Fruit fly (Drosophila melanogaster) whole organism, embryonic: ENCODE results near the gene Prx3.

ENCODE experiments used
- Atf3 ChIP-seq: fragments of 200-800 bp; sonication (Bioruptor generic); optimal IDR thresholded peaks from 3 replicates; lab custom pipeline; 2016; ENCODE audit warnings: missing biosample characterization, missing genetic modification characterization
- Blimp-1 ChIP-seq: fragments of 200-800 bp; sonication (Bioruptor generic); optimal IDR thresholded peaks from 3 replicates; lab custom pipeline; 2018; ENCODE audit warnings: missing biosample characterization, missing genetic modification characterization, mild to moderate bottlenecking, moderate library complexity, missing genetic modification reagents
- CG12659 ChIP-seq: fragments of 200-800 bp; sonication (Bioruptor generic); optimal IDR thresholded peaks from 3 replicates; lab custom pipeline; 2017; ENCODE audit warnings: mild to moderate bottlenecking, missing biosample characterization, missing genetic modification reagents, missing genetic modification characterization
- CG12744 ChIP-seq: fragments of 200-800 bp; sonication (Bioruptor generic); optimal IDR thresholded peaks from 2 replicates; lab custom pipeline; 2016; ENCODE audit warnings: missing biosample characterization, missing genetic modification characterization
- CG13894 ChIP-seq: fragments of 200-800 bp; sonication (Bioruptor generic); optimal IDR thresholded peaks from 3 replicates; lab custom pipeline; 2018; ENCODE audit warnings: missing biosample characterization, mild to moderate bottlenecking, missing genetic modification characterization, moderate library complexity
- CG14667 ChIP-seq: fragments of 200-800 bp; sonication (Bioruptor generic); IDR thresholded peaks from 2 replicates; pipeline ENCODE4 v1.3.6; 2022; ENCODE audit warnings: missing biosample characterization, missing genetic modification characterization
- CG15696 ChIP-seq: fragments of 200-800 bp; sonication (Bioruptor generic); optimal IDR thresholded peaks from 2 replicates; lab custom pipeline; 2019; ENCODE audit warnings: missing biosample characterization, mild to moderate bottlenecking, missing genetic modification characterization, moderate library complexity
- CG1602 ChIP-seq: fragments of 200-800 bp; sonication (Bioruptor generic); optimal IDR thresholded peaks from 3 replicates; lab custom pipeline; 2016; ENCODE audit warnings: missing biosample characterization, missing genetic modification characterization
- CG17829 ChIP-seq: fragments of 200-800 bp; optimal IDR thresholded peaks from 2 replicates; lab custom pipeline; 2019; ENCODE audit warnings: missing biosample characterization, mild to moderate bottlenecking, missing genetic modification characterization, moderate library complexity
- CG18476 ChIP-seq: fragments of 200-800 bp; sonication (Bioruptor generic); optimal IDR thresholded peaks from 2 replicates; lab custom pipeline; 2016; ENCODE audit warnings: missing biosample characterization, mild to moderate bottlenecking, missing genetic modification characterization
- CG18599 ChIP-seq: fragments of 200-800 bp; sonication (Bioruptor generic); optimal IDR thresholded peaks from 3 replicates; lab custom pipeline; 2017; ENCODE audit warnings: missing biosample characterization, missing genetic modification characterization, mild to moderate bottlenecking, moderate library complexity, missing genetic modification reagents
- CG2120 ChIP-seq: fragments of 200-800 bp; sonication (Bioruptor generic); optimal IDR thresholded peaks from 3 replicates; lab custom pipeline; 2016; ENCODE audit warnings: missing biosample characterization, missing genetic modification characterization
- CG3065 ChIP-seq: fragments of 200-800 bp; sonication (Bioruptor generic); optimal IDR thresholded peaks from 2 replicates; lab custom pipeline; 2016; ENCODE audit warnings: missing biosample characterization, missing genetic modification characterization
- CG43689 ChIP-seq: fragments of 200-800 bp; sonication (Bioruptor generic); IDR thresholded peaks from 2 replicates; pipeline ENCODE4 v1.3.6; 2022; ENCODE audit warnings: missing biosample characterization, missing genetic modification characterization
- CG4424 ChIP-seq: fragments of 200-800 bp; sonication (Bioruptor generic); optimal IDR thresholded peaks from 3 replicates; lab custom pipeline; 2016; ENCODE audit warnings: missing biosample characterization, missing genetic modification characterization
- CG4820 ChIP-seq: fragments of 200-800 bp; sonication (Bioruptor generic); optimal IDR thresholded peaks from 3 replicates; lab custom pipeline; 2016; ENCODE audit warnings: missing biosample characterization, missing genetic modification characterization
- CG8944 ChIP-seq: fragments of 200-800 bp; sonication (Bioruptor generic); optimal IDR thresholded peaks from 3 replicates; lab custom pipeline; 2016; ENCODE audit warnings: missing biosample characterization, missing genetic modification characterization
- CG9817 ChIP-seq: fragments of 200-800 bp; sonication (Bioruptor generic); optimal IDR thresholded peaks from 2 replicates; lab custom pipeline; 2018; ENCODE audit warnings: missing biosample characterization, mild to moderate bottlenecking, missing genetic modification characterization, moderate library complexity
- CG9876 ChIP-seq: fragments of 200-800 bp; sonication (Bioruptor generic); optimal IDR thresholded peaks from 2 replicates; lab custom pipeline; 2016; ENCODE audit warnings: missing biosample characterization, missing genetic modification characterization
- Dek ChIP-seq: fragments of 200-800 bp; sonication (Bioruptor generic); optimal IDR thresholded peaks from 3 replicates; lab custom pipeline; 2019; ENCODE audit warnings: missing biosample characterization, mild to moderate bottlenecking, missing genetic modification characterization, moderate library complexity
- Ets65A ChIP-seq: fragments of 200-800 bp; sonication (Bioruptor generic); peaks from one replicate; lab custom pipeline; 2016; ENCODE audit warnings: missing biosample characterization, missing genetic modification characterization
- HmgZ ChIP-seq: fragments of 200-800 bp; sonication (Bioruptor generic); optimal IDR thresholded peaks from 2 replicates; lab custom pipeline; 2018; ENCODE audit warnings: missing biosample characterization, mild to moderate bottlenecking, missing genetic modification characterization
- Mad ChIP-seq: fragments of 200-800 bp; sonication (Bioruptor generic); optimal IDR thresholded peaks from 2 replicates; lab custom pipeline; 2016; ENCODE audit warnings: missing biosample characterization, missing genetic modification characterization
- Nf-YB ChIP-seq: fragments of 200-800 bp; sonication (Bioruptor generic); optimal IDR thresholded peaks from 3 replicates; lab custom pipeline; 2019; ENCODE audit warnings: missing biosample characterization, mild to moderate bottlenecking, missing genetic modification characterization, moderate library complexity
- Rx ChIP-seq: fragments of 200-800 bp; sonication (Bioruptor generic); IDR thresholded peaks from 2 replicates; pipeline ENCODE4 v1.3.6; 2022; ENCODE audit warnings: missing biosample characterization, missing genetic modification characterization
- Spps ChIP-seq: fragments of 200-800 bp; sonication (Bioruptor generic); optimal IDR thresholded peaks from 2 replicates; lab custom pipeline; 2018; ENCODE audit warnings: missing biosample characterization, mild to moderate bottlenecking, missing genetic modification characterization
- Taf1 ChIP-seq: fragments of 200-800 bp; sonication (Bioruptor generic); IDR thresholded peaks from 2 replicates; pipeline ENCODE4 v1.3.6; 2022; ENCODE audit warnings: missing biosample characterization, missing genetic modification characterization
- Xbp1 ChIP-seq: fragments of 200-800 bp; sonication (Bioruptor generic); optimal IDR thresholded peaks from 3 replicates; lab custom pipeline; 2016; ENCODE audit warnings: missing biosample characterization, mild to moderate bottlenecking, missing genetic modification characterization
- Xrp1 ChIP-seq: fragments of 200-800 bp; sonication (Bioruptor generic); IDR thresholded peaks from 2 replicates; pipeline ENCODE4 v1.3.6; 2022; ENCODE audit warnings: missing biosample characterization, missing genetic modification characterization
- az2 ChIP-seq: fragments of 200-800 bp; sonication (Bioruptor generic); optimal IDR thresholded peaks from 3 replicates; lab custom pipeline; 2016; ENCODE audit warnings: missing biosample characterization, missing genetic modification characterization
- bbx ChIP-seq: fragments of 200-800 bp; sonication (Bioruptor generic); IDR thresholded peaks from 2 replicates; pipeline ENCODE4 v1.3.6; 2022; ENCODE audit warnings: missing biosample characterization, missing genetic modification characterization; ENCODE audit not compliant: partially characterized antibody
- bsh ChIP-seq, 2 experiments: fragments of 200-800 bp; sonication (Bioruptor generic); optimal IDR thresholded peaks; 2 replicates each; lab custom pipeline; 2017 to 2018; ENCODE audit warnings: mild to moderate bottlenecking in 2 of 2, missing biosample characterization in 2 of 2, missing genetic modification characterization in 2 of 2, moderate library complexity in 1 of 2
- ci ChIP-seq: fragments of 200-800 bp; sonication (Bioruptor generic); IDR thresholded peaks from 3 replicates; pipeline ENCODE4 v1.3.6; 2022; ENCODE audit warnings: missing biosample characterization, missing genetic modification characterization
- cwo ChIP-seq: fragments of 200-800 bp; sonication (Bioruptor generic); optimal IDR thresholded peaks from 3 replicates; lab custom pipeline; 2017; ENCODE audit warnings: missing biosample characterization, missing genetic modification characterization, mild to moderate bottlenecking, moderate library complexity, missing genetic modification reagents
- dmrt11E ChIP-seq: fragments of 200-800 bp; sonication (Bioruptor generic); optimal IDR thresholded peaks from 3 replicates; lab custom pipeline; 2018; ENCODE audit warnings: missing biosample characterization, mild to moderate bottlenecking, missing genetic modification characterization, moderate library complexity
- ewg ChIP-seq: fragments of 200-800 bp; sonication (Bioruptor generic); optimal IDR thresholded peaks from 3 replicates; lab custom pipeline; 2017; ENCODE audit warnings: mild to moderate bottlenecking, missing biosample characterization, missing genetic modification reagents, missing genetic modification characterization
- fd96Cb ChIP-seq: fragments of 200-800 bp; sonication (Bioruptor generic); optimal IDR thresholded peaks from 2 replicates; lab custom pipeline; 2018; ENCODE audit warnings: missing biosample characterization, mild to moderate bottlenecking, missing genetic modification characterization, moderate library complexity
- her ChIP-seq: fragments of 200-800 bp; sonication (Bioruptor generic); optimal IDR thresholded peaks from 2 replicates; lab custom pipeline; 2016; ENCODE audit warnings: missing biosample characterization, missing genetic modification characterization
- nerfin-1 ChIP-seq: fragments of 200-800 bp; sonication (Bioruptor generic); optimal IDR thresholded peaks from 3 replicates; lab custom pipeline; 2019; ENCODE audit warnings: missing biosample characterization, mild to moderate bottlenecking, missing genetic modification characterization, moderate library complexity
- nmo ChIP-seq: fragments of 200-800 bp; sonication (Bioruptor generic); optimal IDR thresholded peaks from 2 replicates; lab custom pipeline; 2018; ENCODE audit warnings: missing biosample characterization, mild to moderate bottlenecking, missing genetic modification characterization, moderate library complexity
- pan ChIP-seq, 4 experiments: fragments of >200 bp in 3 of 4; fragments of 200-800 bp in 1 of 4; sonication (Bioruptor generic) in 1 of 4; optimal IDR thresholded peaks in 3 of 4; IDR thresholded peaks in 1 of 4; 2 replicates each; pipeline versions ENCODE4 v1.3.6 to Lab custom; 2017 to 2022; ENCODE audit warnings: missing biosample characterization in 2 of 4, missing genetic modification characterization in 2 of 4, mixed read lengths in 1 of 4
- phol ChIP-seq: fragments of 200-800 bp; sonication (Bioruptor generic); optimal IDR thresholded peaks from 3 replicates; lab custom pipeline; 2018; ENCODE audit warnings: missing biosample characterization, mild to moderate bottlenecking, missing genetic modification characterization, moderate library complexity
- sc ChIP-seq, 3 experiments: fragments of >200 bp in 2 of 3; fragments of 200-800 bp in 1 of 3; sonication (Bioruptor generic) in 1 of 3; optimal IDR thresholded peaks; 2 replicates in 2 of 3; 3 replicates in 1 of 3; lab custom pipeline; 2017; ENCODE audit warnings: mild to moderate bottlenecking in 1 of 3, missing biosample characterization in 1 of 3, missing genetic modification characterization in 1 of 3, missing genetic modification reagents in 1 of 3
- slbo ChIP-seq: fragments of 200-800 bp; sonication (Bioruptor generic); IDR thresholded peaks from 2 replicates; pipeline ENCODE4 v1.3.6; 2022; ENCODE audit warnings: missing biosample characterization, missing genetic modification characterization
- slp2 ChIP-seq: fragments of 200-800 bp; sonication (Bioruptor generic); optimal IDR thresholded peaks from 2 replicates; lab custom pipeline; 2016; ENCODE audit warnings: missing biosample characterization, missing genetic modification characterization
- sr ChIP-seq: fragments of 200-800 bp; sonication (Bioruptor generic); IDR thresholded peaks from 3 replicates; pipeline ENCODE4 v1.3.6; 2022; ENCODE audit warnings: missing biosample characterization, missing genetic modification characterization
- trem ChIP-seq: fragments of 200-800 bp; optimal IDR thresholded peaks from 3 replicates; lab custom pipeline; 2019; ENCODE audit warnings: missing biosample characterization, mild to moderate bottlenecking, missing genetic modification characterization, moderate library complexity
- yki ChIP-seq: fragments of >200 bp; optimal IDR thresholded peaks from 3 replicates; lab custom pipeline; 2018

The Prx3 gene

dm6 chr3R:17550827-17551468, 4.6 kb upstream of the Prx3 start (continued):
- TF ChIP-seq yki (lab: Kevin White, UChicago) (no peak), Blimp-1 (peak; percentile 64), CG1602 (GFP tag; lab: Kevin White, UChicago) (peak; percentile 50), Ets65A (GFP tag; lab: Kevin White, UChicago) (peak; percentile 91), Taf1 (GFP tag; lab: Robert Waterston, UW) (no peak), her (peak; percentile 33), CG4424 (GFP tag; lab: Kevin White, UChicago) (peak; percentile 50), Atf3 (GFP tag; lab: Kevin White, UChicago) (peak; percentile 15), HmgZ (tag; lab: Kevin White, UChicago) (no peak), Xbp1 (GFP tag; lab: Kevin White, UChicago) (peak; percentile 62), bbx (GFP tag; lab: Robert Waterston, UW) (no peak), ci (GFP tag; lab: Robert Waterston, UW) (peak; percentile 67; the same call in 2 of the 3 replicates), CG17829 (tag; lab: Kevin White, UChicago) (peak; percentile 63), slp2 (peak; percentile 35), CG14667 (GFP tag; lab: Robert Waterston, UW) (0 out of 2 replicates have a peak, but pooled peaks have one; percentile 26), CG12744 (GFP tag; lab: Kevin White, UChicago) (peak; percentile 15), CG8944 (GFP tag; lab: Kevin White, UChicago) (peak; percentile 1), pan (optimal IDR thresholded peaks at IDR 0.05; lab: Kevin White, UChicago) (no peak), pan (GFP tag; optimal IDR thresholded peaks at IDR 0.05 in 1 of 2, IDR thresholded peaks at IDR 0.05 in 1 of 2) (peak in 1 of 2 experiments; percentile 17), CG2120 (GFP tag; lab: Kevin White, UChicago) (peak; percentile 2), sr (GFP tag; lab: Robert Waterston, UW) (no peak), ewg (peak; percentile 49), bsh (GFP tag; optimal IDR thresholded peaks at IDR 0.05; lab: Kevin White, UChicago) (peak in 1 of 2 experiments; percentile 77), CG18599 (GFP tag; lab: Kevin White, UChicago) (peak; percentile 53), CG9876 (GFP tag; lab: Kevin White, UChicago) (peak; percentile 13), Xrp1 (GFP tag; lab: Robert Waterston, UW) (peak; percentile 75; the same call in 1 of the 2 replicates), fd96Cb (peak; percentile 50), CG9817 (tag; lab: Kevin White, UChicago) (peak; percentile 14), Rx (GFP tag; lab: Robert Waterston, UW) (0 out of 2 replicates have a peak, but pooled peaks have one; percentile 28), CG13894 (no peak), sc (optimal IDR thresholded peaks at IDR 0.05; lab: Kevin White, UChicago) (no peak), sc (GFP tag; optimal IDR thresholded peaks at IDR 0.05; lab: Kevin White, UChicago) (peak; percentile 36), Nf-YB (GFP tag; lab: Kevin White, UChicago) (peak; percentile 29), slbo (GFP tag; lab: Robert Waterston, UW) (peak; percentile 27; the same call in 1 of the 2 replicates), CG3065 (GFP tag; lab: Kevin White, UChicago) (no peak), Mad (GFP tag; lab: Kevin White, UChicago) (no peak), nmo (GFP tag; lab: Kevin White, UChicago) (peak; percentile 61), Spps (peak; percentile 40), CG18476 (GFP tag; lab: Kevin White, UChicago) (peak; percentile 26), CG12659 (GFP tag; lab: Kevin White, UChicago) (peak; percentile 8), trem (tag; lab: Kevin White, UChicago) (peak; percentile 58), CG43689 (GFP tag; lab: Robert Waterston, UW) (no peak), az2 (GFP tag; lab: Kevin White, UChicago) (peak; percentile 49), Dek (tag; lab: Kevin White, UChicago) (peak; percentile 7), CG15696 (tag; lab: Kevin White, UChicago) (peak; percentile 58), phol (tag; lab: Kevin White, UChicago) (peak; percentile 70), dmrt11E (peak; percentile 82), CG4820 (peak; percentile 55), cwo (GFP tag; lab: Kevin White, UChicago) (peak; percentile 12), nerfin-1 (peak; percentile 45)
